Worm (Caenorhabditis elegans): Measurements from ENCODE around the gene R10E4.11.

R10E4.11 gene

ce11 chrIII:4313061-4313962 lies 12.5 kb upstream of the R10E4.11 start, which contains the start of the genes evl-14 and dcn-1 (continued):
- TF ChIP-seq snpc-1.3 (tag; optimal IDR thresholded peaks at IDR 0.05; ENCODE audit: insufficient read depth) = peak; percentile 47
- no peak for TF ChIP-seq C17E4.6 (GFP tag; IDR thresholded peaks at IDR 0.05)
- peak; percentile 94 for TF ChIP-seq F33H1.4 (GFP tag; IDR thresholded peaks at IDR 0.05)
- no peak for TF ChIP-seq ekl-4 (GFP tag; IDR thresholded peaks at IDR 0.05)
- TF ChIP-seq repo-1 (tag; optimal IDR thresholded peaks at IDR 0.05) = no peak
- TF ChIP-seq ets-4 (GFP tag; optimal IDR thresholded peaks at IDR 0.05) = no peak
- peak; percentile 47; the same call in 1 of the 2 replicates for TF ChIP-seq hmg-1.2 (GFP tag; IDR thresholded peaks at IDR 0.05)
- no peak for TF ChIP-seq Y67H2A.10 (GFP tag; conservative IDR thresholded peaks at IDR 0.05)
- no peak for TF ChIP-seq die-1 (tag; optimal IDR thresholded peaks at IDR 0.05)
- no peak for TF ChIP-seq ztf-3 (GFP tag; optimal IDR thresholded peaks at IDR 0.05)
- TF ChIP-seq Y53G8AR.9 (GFP tag; conservative IDR thresholded peaks at IDR 0.05) = no peak
- TF ChIP-seq C06A6.2 (GFP tag; conservative IDR thresholded peaks at IDR 0.05) = no peak
- TF ChIP-seq ztf-22 (GFP tag; optimal IDR thresholded peaks at IDR 0.05) = no peak
- peak; percentile 2 for TF ChIP-seq him-1 (tag; optimal IDR thresholded peaks at IDR 0.05)
- no peak for TF ChIP-seq lir-1 (GFP tag; conservative IDR thresholded peaks at IDR 0.05)
- no peak for TF ChIP-seq hlh-12 (tag; optimal IDR thresholded peaks at IDR 0.05)
- TF ChIP-seq nhr-90 (tag; optimal IDR thresholded peaks at IDR 0.05) = no peak
- no peak for TF ChIP-seq F55B11.4 (tag; optimal IDR thresholded peaks at IDR 0.05; ENCODE audit: borderline replicate concordance, insufficient read depth)
- no peak for TF ChIP-seq sea-2 (GFP tag; IDR thresholded peaks at IDR 0.05)
- no peak for TF ChIP-seq nhr-179 (tag; optimal IDR thresholded peaks at IDR 0.05)
- no peak for TF ChIP-seq cebp-1 (GFP tag; IDR thresholded peaks at IDR 0.05)
- no peak for TF ChIP-seq cebp-1 (tag; optimal IDR thresholded peaks at IDR 0.05)
- peak; percentile 68 for TF ChIP-seq lin-54 (GFP tag; optimal IDR thresholded peaks at IDR 0.05)
- TF ChIP-seq F39B2.1 (GFP tag; IDR thresholded peaks at IDR 0.05) = no peak
- no peak for TF ChIP-seq athp-1 (tag; optimal IDR thresholded peaks at IDR 0.05)
- TF ChIP-seq tlf-1 (GFP tag; optimal IDR thresholded peaks at IDR 0.05) = no peak
- no peak for TF ChIP-seq mcd-1 (GFP tag; IDR thresholded peaks at IDR 0.05)
- TF ChIP-seq nfya-1 (tag; optimal IDR thresholded peaks at IDR 0.05; ENCODE audit: borderline replicate concordance, insufficient read depth) = no peak
- TF ChIP-seq ceh-100 (GFP tag; IDR thresholded peaks at IDR 0.05) = no peak
- TF ChIP-seq hmg-20 (GFP tag; IDR thresholded peaks at IDR 0.05) = no peak
- no peak for TF ChIP-seq mes-4 (tag; optimal IDR thresholded peaks at IDR 0.05)
- TF ChIP-seq unc-130 (GFP tag; optimal IDR thresholded peaks at IDR 0.05) = no peak
- TF ChIP-seq Y56A3A.18 (GFP tag; IDR thresholded peaks at IDR 0.05) = no peak
- peak; percentile 87 for TF ChIP-seq madf-8 (GFP tag; conservative IDR thresholded peaks at IDR 0.05)
- no peak for TF ChIP-seq hsf-1 (GFP tag; IDR thresholded peaks at IDR 0.05)
- no peak for TF ChIP-seq hlh-26 (GFP tag; conservative IDR thresholded peaks at IDR 0.05)
- no peak for TF ChIP-seq dpff-1 (tag; optimal IDR thresholded peaks at IDR 0.05)
- peak; percentile 80 for TF ChIP-seq snpc-3.4 (tag; optimal IDR thresholded peaks at IDR 0.05)
- no peak for TF ChIP-seq F57C9.4 (tag; optimal IDR thresholded peaks at IDR 0.05)
- TF ChIP-seq B0035.1 (tag; optimal IDR thresholded peaks at IDR 0.05) = no peak
- TF ChIP-seq attf-6 (GFP tag; IDR thresholded peaks at IDR 0.05) = no peak
- no peak for TF ChIP-seq ztf-26 (tag; optimal IDR thresholded peaks at IDR 0.05)
- no peak for TF ChIP-seq tbx-9 (tag; optimal IDR thresholded peaks at IDR 0.05; ENCODE audit: borderline replicate concordance)
- peak; percentile 80 for TF ChIP-seq xnd-1 (tag; optimal IDR thresholded peaks at IDR 0.05)
- peak; percentile 6 for TF ChIP-seq snpc-1.1 (tag; optimal IDR thresholded peaks at IDR 0.05; ENCODE audit: insufficient read depth)
- no peak for TF ChIP-seq sdz-38 (tag; optimal IDR thresholded peaks at IDR 0.05)
- TF ChIP-seq efl-1 (GFP tag; optimal IDR thresholded peaks at IDR 0.05) = peak; percentile 96

Measured in whole organism, young adult.